Worm (Caenorhabditis elegans) whole organism, L4/young adult: ENCODE data around the gene Y50E8A.6.

Experiments used
- W03F9.2 ChIP-seq: fragments of 150-350 bp; optimal IDR thresholded peaks from 2 replicates; lab custom pipeline; 2014; ENCODE audit warnings: missing biosample characterization, missing genetic modification characterization
- dao-5 ChIP-seq: sonication (generic microtip); optimal IDR thresholded peaks from 2 replicates; lab custom pipeline; 2016; ENCODE audit warnings: missing genotype, missing genetic modification characterization, moderate library complexity, missing compliant biosample characterization
- him-1 ChIP-seq: sonication (generic microtip); optimal IDR thresholded peaks from 2 replicates; lab custom pipeline; 2016; ENCODE audit warnings: missing genotype, missing genetic modification reagents, missing genetic modification characterization, missing compliant biosample characterization

- TF ChIP-seq dao-5 (tag; lab: Kevin White, UChicago) (no peak), him-1 (no peak), W03F9.2 (tag; lab: Kevin White, UChicago) (no peak)
Measured at ce11 chrV:14698005-14698404, 43.1 kb downstream of the Y50E8A.6 start.
